Worm (Caenorhabditis elegans) whole organism, mixed stage, embryonic: ENCODE results near the gene C35A11.4.

Source experiments
- M03D4.4 ChIP-seq: sonication (generic microtip); optimal IDR thresholded peaks from 2 replicates; lab custom pipeline; 2017; ENCODE audit warnings: mild to moderate bottlenecking, missing genetic modification characterization, missing compliant biosample characterization
- blmp-1 ChIP-seq: fragments of 150-350 bp; optimal IDR thresholded peaks from 2 replicates; lab custom pipeline; 2014; ENCODE audit warnings: missing biosample characterization, missing genetic modification characterization
- ceh-39 ChIP-seq: fragments of 150-350 bp; optimal IDR thresholded peaks from 2 replicates; lab custom pipeline; 2014; ENCODE audit warnings: missing biosample characterization, missing genetic modification characterization
- ceh-43 ChIP-seq: fragments of 200-800 bp; sonication (Bioruptor generic); optimal IDR thresholded peaks from 2 replicates; lab custom pipeline; 2018; ENCODE audit warnings: mild to moderate bottlenecking, missing genetic modification characterization, moderate library complexity, missing compliant biosample characterization
- ceh-83 ChIP-seq: fragments of 200-800 bp; sonication (Bioruptor generic); optimal IDR thresholded peaks from 2 replicates; lab custom pipeline; 2018; ENCODE audit warnings: mild to moderate bottlenecking, missing genetic modification characterization, missing compliant biosample characterization
- ces-1 ChIP-seq: fragments of 150-350 bp; optimal IDR thresholded peaks from 2 replicates; lab custom pipeline; 2014; ENCODE audit warnings: missing biosample characterization, missing genetic modification reagents, missing genetic modification characterization
- cnd-1 ChIP-seq: fragments of 200-800 bp; sonication (Bioruptor generic); optimal IDR thresholded peaks from 2 replicates; lab custom pipeline; 2018; ENCODE audit warnings: mild to moderate bottlenecking, missing genetic modification characterization, missing compliant biosample characterization
- drap-1 ChIP-seq: fragments of 200-800 bp; sonication (Bioruptor generic); optimal IDR thresholded peaks from 3 replicates; lab custom pipeline; 2018; ENCODE audit warnings: mild to moderate bottlenecking, missing genetic modification characterization, missing compliant biosample characterization
- elt-1 ChIP-seq: sonication (generic microtip); optimal IDR thresholded peaks from 2 replicates; lab custom pipeline; 2017; ENCODE audit warnings: missing genetic modification characterization, mild to moderate bottlenecking, missing compliant biosample characterization, antibody characterized with exemption, moderate library complexity, borderline replicate concordance; ENCODE audit not compliant: insufficient read depth
- elt-3 ChIP-seq: fragments of 150-350 bp; optimal IDR thresholded peaks from 2 replicates; lab custom pipeline; 2014; ENCODE audit warnings: missing biosample characterization, missing genetic modification characterization
- ham-2 ChIP-seq: fragments of 200-800 bp; sonication (Bioruptor generic); optimal IDR thresholded peaks from 2 replicates; lab custom pipeline; 2018; ENCODE audit warnings: mild to moderate bottlenecking, missing genetic modification characterization, missing compliant biosample characterization
- lin-13 ChIP-seq: fragments of 150-350 bp; optimal IDR thresholded peaks from 2 replicates; lab custom pipeline; 2014; ENCODE audit warnings: missing biosample characterization, missing genetic modification characterization
- lin-32 ChIP-seq: fragments of 200-800 bp; sonication (Bioruptor generic); optimal IDR thresholded peaks from 2 replicates; lab custom pipeline; 2018; ENCODE audit warnings: mild to moderate bottlenecking, missing genetic modification characterization, missing compliant biosample characterization
- lsy-2 ChIP-seq: fragments of 150-350 bp; optimal IDR thresholded peaks from 2 replicates; lab custom pipeline; 2014; ENCODE audit warnings: missing biosample characterization, missing genetic modification characterization
- mab-5 ChIP-seq: fragments of 150-350 bp; optimal IDR thresholded peaks from 2 replicates; lab custom pipeline; 2014; ENCODE audit warnings: missing biosample characterization, missing genetic modification characterization
- mep-1 ChIP-seq: fragments of 150-350 bp; optimal IDR thresholded peaks from 2 replicates; lab custom pipeline; 2017; ENCODE audit warnings: missing biosample characterization, missing genetic modification reagents, missing genetic modification characterization, inconsistent platforms
- nhr-12 ChIP-seq: fragments of 150-350 bp; optimal IDR thresholded peaks from 2 replicates; lab custom pipeline; 2014; ENCODE audit warnings: missing biosample characterization, missing genetic modification characterization
- nhr-2 ChIP-seq: fragments of 150-350 bp; optimal IDR thresholded peaks from 2 replicates; lab custom pipeline; 2014; ENCODE audit warnings: missing biosample characterization, missing genetic modification characterization
- nhr-237 ChIP-seq: fragments of 150-350 bp; optimal IDR thresholded peaks from 2 replicates; lab custom pipeline; 2014; ENCODE audit warnings: missing biosample characterization, missing genetic modification characterization
- pha-4 ChIP-seq: fragments of 150-350 bp; optimal IDR thresholded peaks from 2 replicates; lab custom pipeline; 2018; ENCODE audit warnings: missing biosample characterization, missing genetic modification reagents, missing genetic modification characterization
- sem-2 ChIP-seq: fragments of 200-800 bp; sonication (Bioruptor generic); optimal IDR thresholded peaks from 2 replicates; lab custom pipeline; 2018; ENCODE audit warnings: mild to moderate bottlenecking, missing genetic modification characterization, missing compliant biosample characterization
- sptf-1 ChIP-seq: sonication (generic microtip); optimal IDR thresholded peaks from 2 replicates; lab custom pipeline; 2017; ENCODE audit warnings: mild to moderate bottlenecking, missing genetic modification characterization, moderate library complexity, missing compliant biosample characterization
- tbx-8 ChIP-seq: fragments of 200-800 bp; sonication (Bioruptor generic); optimal IDR thresholded peaks from 2 replicates; lab custom pipeline; 2018; ENCODE audit warnings: mild to moderate bottlenecking, missing genetic modification characterization, moderate library complexity, missing compliant biosample characterization
- unc-120 ChIP-seq: sonication (generic microtip); optimal IDR thresholded peaks from 2 replicates; lab custom pipeline; 2017; ENCODE audit warnings: missing genetic modification characterization, missing compliant biosample characterization; ENCODE audit not compliant: poor library complexity, severe bottlenecking
- unc-39 ChIP-seq: fragments of 150-350 bp; optimal IDR thresholded peaks from 2 replicates; lab custom pipeline; 2014; ENCODE audit warnings: missing biosample characterization, missing genetic modification characterization
- unc-62 ChIP-seq: fragments of 150-350 bp; optimal IDR thresholded peaks from 2 replicates; lab custom pipeline; 2014; ENCODE audit warnings: missing biosample characterization, missing genetic modification reagents, missing genetic modification characterization
- zip-8 ChIP-seq: fragments of 150-350 bp; optimal IDR thresholded peaks from 2 replicates; lab custom pipeline; 2014; ENCODE audit warnings: missing biosample characterization, missing genetic modification characterization
- ztf-11 ChIP-seq: fragments of 150-350 bp; optimal IDR thresholded peaks from 2 replicates; lab custom pipeline; 2014; ENCODE audit warnings: missing biosample characterization, missing genetic modification characterization

Gene C35A11.4

DNA sequence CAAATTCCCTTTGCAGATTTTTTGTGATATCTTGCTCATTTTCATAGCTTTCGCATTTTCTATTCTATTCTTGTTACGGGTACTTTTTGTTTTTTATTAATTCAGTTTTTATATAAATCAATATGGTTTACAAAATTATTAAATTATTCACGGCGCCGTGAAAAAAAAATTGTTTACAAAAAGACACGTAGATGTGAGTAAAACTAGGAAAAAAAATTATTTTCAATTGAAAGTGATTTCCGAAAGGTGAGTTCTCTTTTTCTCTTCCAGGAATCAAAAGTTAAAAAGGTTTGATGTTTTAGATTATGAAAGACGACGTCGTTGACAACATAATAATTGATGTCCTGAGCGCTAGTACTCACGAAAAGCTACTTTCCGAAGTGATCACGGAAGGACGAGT, 15.3 kb upstream of the C35A11.4 start, which contains the start of gene C25A6.1:
TSS of gene C25A6.1 (plus strand) at position 301 of the 400 bp plus-strand sequence.
- TF ChIP-seq unc-62 (no peak), ztf-11 (tag; lab: Kevin White, UChicago) (no peak), cnd-1 (tag; lab: Kevin White, UChicago) (no peak), sem-2 (GFP tag; lab: Kevin White, UChicago) (no peak), ham-2 (GFP tag; lab: Kevin White, UChicago) (no peak), ceh-39 (tag; lab: Kevin White, UChicago) (no peak), sptf-1 (tag; lab: Kevin White, UChicago) (no peak), ceh-43 (GFP tag; lab: Kevin White, UChicago) (no peak), unc-39 (tag; lab: Kevin White, UChicago) (no peak), nhr-12 (no peak)

DNA sequence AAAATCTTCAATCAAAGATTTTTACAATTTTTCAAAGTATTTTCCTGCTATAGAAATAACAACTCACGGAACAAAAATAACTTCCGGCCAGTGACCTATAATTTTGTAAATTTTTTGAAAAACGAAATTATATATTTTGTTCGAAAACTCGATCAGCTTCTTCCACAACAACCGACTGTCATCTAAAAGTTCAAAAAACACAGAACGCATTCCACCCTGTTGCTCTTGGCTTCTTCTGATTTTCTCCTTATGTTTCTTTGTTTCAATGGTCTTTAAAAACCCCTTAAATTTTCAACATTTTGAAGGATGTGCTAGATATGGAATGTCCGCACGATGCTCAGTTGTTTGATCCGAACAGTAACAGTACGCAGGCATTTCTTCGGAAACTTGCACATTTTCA, 12.1 kb upstream of the C35A11.4 start, which contains the start of gene dmsr-7:
TSS of gene dmsr-7 (plus strand) at position 301 of the 400 bp plus-strand sequence.
- TF ChIP-seq elt-3 (tag; lab: Kevin White, UChicago) (no peak), mep-1 (tag; lab: Kevin White, UChicago) (no peak), unc-120 (no peak), tbx-8 (GFP tag; lab: Kevin White, UChicago) (no peak), unc-39 (tag; lab: Kevin White, UChicago) (no peak), ham-2 (GFP tag; lab: Kevin White, UChicago) (no peak)

DNA sequence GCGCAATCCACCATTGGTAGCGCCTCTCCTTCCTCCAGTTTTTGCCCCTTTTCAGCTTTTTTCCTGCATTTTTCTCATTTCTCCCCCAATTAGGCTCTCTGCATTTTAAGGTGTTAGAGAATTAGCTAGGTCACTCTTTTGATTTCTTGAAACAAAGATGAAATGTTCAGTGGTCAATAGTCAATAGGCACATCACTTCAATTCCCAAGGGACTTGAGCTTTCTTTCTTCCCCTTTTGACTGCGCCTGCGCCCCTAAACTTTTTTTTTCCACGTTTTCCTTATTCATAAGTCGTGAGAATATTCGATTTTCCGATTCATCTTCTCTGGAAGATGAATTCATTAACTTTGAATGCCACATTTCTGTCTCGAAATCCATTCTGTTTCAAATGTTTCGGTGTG, 11.0 kb upstream of the C35A11.4 start:
- TF ChIP-seq unc-62 = no peak

DNA sequence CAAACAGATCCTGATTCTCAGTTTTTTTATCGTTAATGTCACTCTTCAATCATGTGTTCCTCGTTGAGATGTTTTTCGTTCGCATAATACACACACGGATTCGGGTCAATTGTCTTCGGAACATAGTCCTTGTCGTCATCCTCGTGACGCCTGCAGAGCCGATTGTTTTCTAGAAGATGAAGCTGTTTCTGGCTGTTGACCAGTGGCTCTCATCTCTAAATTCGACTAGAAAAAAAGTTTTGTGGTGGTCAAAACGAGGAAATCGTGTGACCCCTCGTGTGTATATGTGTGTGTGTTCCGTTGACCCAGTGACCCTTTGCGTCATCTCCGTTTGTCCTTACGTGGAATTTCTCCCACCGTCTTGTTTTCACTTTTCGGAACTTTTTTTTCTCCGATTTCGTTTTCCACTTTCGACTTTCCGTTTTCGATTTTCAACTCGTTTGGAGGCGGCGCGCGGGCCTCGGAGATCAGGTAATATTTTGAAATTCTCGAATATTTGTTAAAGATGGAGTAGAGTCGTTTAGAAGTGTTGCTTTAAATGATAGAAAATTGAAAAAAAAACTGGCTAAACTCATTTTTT, 6.9 kb downstream of the C35A11.4 start, which contains the start of gene C35A11.2:
TSS of gene C35A11.2 (plus strand) at position 386 of the 580 bp plus-strand sequence.
- TF ChIP-seq ceh-39 (tag; lab: Kevin White, UChicago) (no peak), elt-3 (tag; lab: Kevin White, UChicago) (no peak), blmp-1 (tag; lab: Kevin White, UChicago) (peak; percentile 75), drap-1 (GFP tag; lab: Kevin White, UChicago) (no peak), mab-5 (tag; lab: Kevin White, UChicago) (no peak), ceh-83 (GFP tag; lab: Kevin White, UChicago) (no peak), nhr-237 (no peak)

DNA sequence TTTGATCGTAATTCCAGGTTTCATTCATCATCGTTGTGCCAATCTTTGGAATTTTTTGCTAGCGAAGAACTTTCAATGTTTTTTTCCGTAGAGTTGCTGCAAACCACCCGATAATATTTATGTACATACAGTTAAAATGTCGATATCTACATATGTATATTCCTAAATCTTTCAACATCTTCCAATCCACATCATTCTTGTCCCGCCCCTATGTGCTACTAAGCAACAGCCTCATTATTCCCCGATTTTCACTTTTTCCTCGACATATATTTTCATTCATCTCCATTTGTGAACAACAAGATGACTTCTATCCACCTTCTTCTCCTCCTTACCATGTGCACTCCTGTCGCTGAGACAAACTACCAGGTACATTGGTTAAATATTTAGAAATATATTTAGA, 20.8 kb downstream of the C35A11.4 start, which contains the start of gene C35A11.3:
TSS of gene C35A11.3 (plus strand) at position 301 of the 400 bp plus-strand sequence.
- no peak for TF ChIP-seq nhr-12
- TF ChIP-seq elt-1 (tag; lab: Kevin White, UChicago) = no peak

DNA sequence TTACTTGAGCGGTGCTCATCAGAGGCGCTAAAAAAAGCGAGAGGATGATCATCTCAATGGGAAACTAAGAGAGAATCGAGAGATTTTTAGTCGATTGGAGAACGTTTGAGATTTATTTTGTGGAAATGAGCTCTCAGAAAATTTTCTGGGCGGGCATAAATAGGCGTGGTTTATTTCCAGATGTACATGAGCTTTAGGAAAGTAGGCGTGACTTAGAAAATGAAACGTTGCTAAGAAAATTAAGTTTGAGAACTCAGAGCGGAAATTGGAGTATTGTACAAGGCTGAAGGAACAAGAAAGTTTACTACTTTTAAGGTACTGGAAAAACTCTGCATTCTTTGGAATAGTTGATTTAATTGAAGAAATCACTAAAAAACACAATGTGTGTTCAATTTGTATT, 24.2 kb downstream of the C35A11.4 start, which contains the start of gene T09D3.9:
TSS of gene T09D3.9 (minus strand) at position 101 of the 400 bp plus-strand sequence.
- TF ChIP-seq ceh-39 (tag; lab: Kevin White, UChicago) = no peak
- TF ChIP-seq blmp-1 (tag; lab: Kevin White, UChicago) = no peak
- no peak for TF ChIP-seq unc-39 (tag; lab: Kevin White, UChicago)
- no peak for TF ChIP-seq M03D4.4
- TF ChIP-seq ham-2 (GFP tag; lab: Kevin White, UChicago) = no peak
- TF ChIP-seq lin-13 (tag; lab: Kevin White, UChicago) = no peak
- TF ChIP-seq elt-1 (tag; lab: Kevin White, UChicago) = no peak
- TF ChIP-seq mab-5 (tag; lab: Kevin White, UChicago) = no peak
- TF ChIP-seq lin-32 (GFP tag; lab: Kevin White, UChicago) = no peak
- no peak for TF ChIP-seq nhr-2 (tag; lab: Kevin White, UChicago)
- TF ChIP-seq unc-120 = no peak
- TF ChIP-seq unc-62 = no peak
- TF ChIP-seq sptf-1 (tag; lab: Kevin White, UChicago) = no peak
- TF ChIP-seq cnd-1 (tag; lab: Kevin White, UChicago) = no peak
- TF ChIP-seq ceh-83 (GFP tag; lab: Kevin White, UChicago) = no peak
- TF ChIP-seq drap-1 (GFP tag; lab: Kevin White, UChicago) = no peak
- TF ChIP-seq ceh-43 (GFP tag; lab: Kevin White, UChicago) = no peak
- TF ChIP-seq, all 35 proteins: peak for 0

DNA sequence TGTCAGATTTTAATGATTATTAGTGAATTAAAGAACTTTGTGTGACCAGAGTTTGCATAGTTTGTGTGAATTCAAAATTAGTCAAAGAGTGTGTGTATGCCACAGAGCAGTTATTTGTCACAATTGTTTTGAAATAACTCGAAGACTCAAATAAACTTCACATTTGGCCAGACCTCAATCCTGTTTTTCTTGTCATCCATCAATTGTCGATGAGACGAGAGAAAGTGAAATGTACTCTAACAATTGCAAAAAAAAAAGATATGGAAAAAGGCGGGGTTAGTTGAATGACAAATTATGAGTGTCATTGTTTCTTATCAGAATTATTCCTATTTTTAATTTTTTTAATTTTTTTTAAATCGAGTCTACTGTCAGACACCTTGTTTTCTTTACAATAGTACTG, 28.1 kb downstream of the C35A11.4 start, which contains the start of gene T09D3.8:
TSS of gene T09D3.8 (plus strand) at position 301 of the 400 bp plus-strand sequence.
- no peak for TF ChIP-seq zip-8 (tag; lab: Kevin White, UChicago)
- TF ChIP-seq ces-1 = no peak
- no peak for TF ChIP-seq ceh-39 (tag; lab: Kevin White, UChicago)
- TF ChIP-seq ceh-43 (GFP tag; lab: Kevin White, UChicago) = no peak
- TF ChIP-seq elt-1 (tag; lab: Kevin White, UChicago) = no peak
- no peak for TF ChIP-seq pha-4
- no peak for TF ChIP-seq lsy-2 (tag; lab: Kevin White, UChicago)
- TF ChIP-seq tbx-8 (GFP tag; lab: Kevin White, UChicago) = no peak
